Fruit fly (Drosophila melanogaster): ENCODE results near the gene fy.

Gene fy

dm6 chr2L:8365701-8366643, 37.1 kb downstream of the fy start, which contains the start of gene Pp2A-29B (continued):
- TF ChIP-seq kni (GFP tag; optimal IDR thresholded peaks at IDR 0.05) (peak; percentile 55), CG7786 (GFP tag; optimal IDR thresholded peaks at IDR 0.05) (no peak), NC2β (GFP tag; optimal IDR thresholded peaks at IDR 0.05) (no peak), rib (GFP tag; IDR thresholded peaks at IDR 0.05) (no peak), Hr39 (optimal IDR thresholded peaks at IDR 0.05) (no peak), CG16813 (GFP tag; IDR thresholded peaks at IDR 0.05; ENCODE audit: partially characterized antibody) (peak; percentile 100), eyg (GFP tag; optimal IDR thresholded peaks at IDR 0.05) (no peak), bab2 (GFP tag; optimal IDR thresholded peaks at IDR 0.05) (no peak), CG10366 (GFP tag; IDR thresholded peaks at IDR 0.05) (no peak), CG32772 (GFP tag; IDR thresholded peaks at IDR 0.05) (no peak), CG7928 (GFP tag; optimal IDR thresholded peaks at IDR 0.05) (no peak), cwo (GFP tag; optimal IDR thresholded peaks at IDR 0.05) (no peak), Dad (GFP tag; optimal IDR thresholded peaks at IDR 0.05) (no peak), luna (GFP tag; optimal IDR thresholded peaks at IDR 0.05) (no peak), Lhr (GFP tag; optimal IDR thresholded peaks at IDR 0.05) (peak; percentile 44), CG7357 (GFP tag; IDR thresholded peaks at IDR 0.05) (no peak), D19A (tag; optimal IDR thresholded peaks at IDR 0.05) (peak; percentile 19), ems (GFP tag; optimal IDR thresholded peaks at IDR 0.05) (no peak), eve (GFP tag; optimal IDR thresholded peaks at IDR 0.05) (no peak), CG5180 (GFP tag; optimal IDR thresholded peaks at IDR 0.05) (no peak), CG9932 (GFP tag; IDR thresholded peaks at IDR 0.05) (peak; percentile 65), MESR4 (GFP tag; optimal IDR thresholded peaks at IDR 0.05) (peak; percentile 87), Sry-β (GFP tag; optimal IDR thresholded peaks at IDR 0.05) (peak; percentile 25), NFAT (GFP tag; IDR thresholded peaks at IDR 0.05) (no peak), CG11247 (GFP tag; IDR thresholded peaks at IDR 0.05) (no peak), jumu (GFP tag; optimal IDR thresholded peaks at IDR 0.05) (no peak), CG18262 (tag; optimal IDR thresholded peaks at IDR 0.05) (peak; percentile 45), trem (tag; optimal IDR thresholded peaks at IDR 0.05) (peak; percentile 80), CG42726 (GFP tag; IDR thresholded peaks at IDR 0.05; ENCODE audit: partially characterized antibody) (peak; percentile 96), tx (GFP tag; optimal IDR thresholded peaks at IDR 0.05) (no peak), Eip74EF (GFP tag; optimal IDR thresholded peaks at IDR 0.05) (no peak), BtbVII (GFP tag; optimal IDR thresholded peaks at IDR 0.05) (no peak), CG9609 (GFP tag; optimal IDR thresholded peaks at IDR 0.05) (no peak), Optix (GFP tag; IDR thresholded peaks at IDR 0.05) (no peak), hkb (optimal IDR thresholded peaks at IDR 0.05) (no peak), hkb (GFP tag; IDR thresholded peaks at IDR 0.05) (no peak), ssp (GFP tag; IDR thresholded peaks at IDR 0.05) (no peak; the same call in 1 of the 2 replicates), GATAe (GFP tag; conservative IDR thresholded peaks at IDR 0.05) (no peak), CG4328 (GFP tag; optimal IDR thresholded peaks at IDR 0.05) (peak; percentile 7), Hmx (GFP tag; optimal IDR thresholded peaks at IDR 0.05) (no peak), CG17612 (GFP tag; IDR thresholded peaks at IDR 0.05) (no peak), peb (GFP tag; IDR thresholded peaks at IDR 0.05) (no peak), CG10431 (GFP tag; optimal IDR thresholded peaks at IDR 0.05) (no peak), row (GFP tag; IDR thresholded peaks at IDR 0.05) (peak; percentile 85), CG1602 (GFP tag; optimal IDR thresholded peaks at IDR 0.05) (no peak), CG14860 (GFP tag; IDR thresholded peaks at IDR 0.05; ENCODE audit: partially characterized antibody) (peak; percentile 100), ap (GFP tag; IDR thresholded peaks at IDR 0.05) (no peak), Fer3 (tag; optimal IDR thresholded peaks at IDR 0.05) (no peak), CG11456 (GFP tag; IDR thresholded peaks at IDR 0.05) (no peak), CG12942 (GFP tag; optimal IDR thresholded peaks at IDR 0.05) (no peak)
